Worm (Caenorhabditis elegans) whole organism, mixed stage, embryonic: Measurements from ENCODE around the gene F12A10.6.

Experiments
- M03D4.4 ChIP-seq: sonication (generic microtip); optimal IDR thresholded peaks from 2 replicates; lab custom pipeline; 2017; ENCODE audit warnings: mild to moderate bottlenecking, missing genetic modification characterization, missing compliant biosample characterization
- ces-1 ChIP-seq: fragments of 150-350 bp; optimal IDR thresholded peaks from 2 replicates; lab custom pipeline; 2014; ENCODE audit warnings: missing biosample characterization, missing genetic modification reagents, missing genetic modification characterization
- elt-1 ChIP-seq: sonication (generic microtip); optimal IDR thresholded peaks from 2 replicates; lab custom pipeline; 2017; ENCODE audit warnings: missing genetic modification characterization, mild to moderate bottlenecking, missing compliant biosample characterization, antibody characterized with exemption, moderate library complexity, borderline replicate concordance; ENCODE audit not compliant: insufficient read depth
- mls-2 ChIP-seq: sonication (generic microtip); optimal IDR thresholded peaks from 2 replicates; lab custom pipeline; 2016; ENCODE audit warnings: mild to moderate bottlenecking, missing genetic modification characterization, moderate library complexity, missing compliant biosample characterization
- pha-4 ChIP-seq: fragments of 150-350 bp; optimal IDR thresholded peaks from 2 replicates; lab custom pipeline; 2018; ENCODE audit warnings: missing biosample characterization, missing genetic modification reagents, missing genetic modification characterization
- snpc-4 ChIP-seq: fragments of 150-350 bp; optimal IDR thresholded peaks from 2 replicates; lab custom pipeline; 2014; ENCODE audit warnings: missing biosample characterization, missing genetic modification characterization
- sptf-1 ChIP-seq: sonication (generic microtip); optimal IDR thresholded peaks from 2 replicates; lab custom pipeline; 2017; ENCODE audit warnings: mild to moderate bottlenecking, missing genetic modification characterization, moderate library complexity, missing compliant biosample characterization

DNA sequence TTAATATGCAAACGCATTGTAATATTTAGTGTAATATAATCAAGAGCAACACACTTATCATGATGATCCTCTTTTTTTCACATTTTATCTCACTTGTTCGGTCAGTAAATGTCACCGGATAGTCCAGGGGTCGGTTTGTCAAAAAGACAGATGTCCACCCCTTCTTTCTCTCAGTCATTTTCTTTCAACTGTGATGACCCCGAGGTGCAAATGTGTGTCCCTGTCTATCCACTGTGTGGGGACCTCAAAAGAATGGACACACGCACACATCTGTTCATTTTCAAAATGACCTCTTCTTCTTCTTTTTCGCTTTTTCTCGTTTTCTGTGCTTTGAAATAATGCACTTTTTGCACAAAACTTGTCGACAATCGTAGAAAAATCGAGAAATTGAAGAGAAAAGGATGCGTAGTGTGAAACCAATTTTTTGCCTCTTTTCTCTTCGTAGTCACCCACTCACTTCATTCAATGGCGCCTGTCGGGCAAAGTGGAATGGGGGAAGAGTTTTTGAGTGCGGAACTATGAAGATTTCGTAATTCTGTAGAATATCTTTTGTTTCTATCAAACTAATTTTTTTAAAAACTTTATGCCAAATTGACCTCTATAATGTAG, 30.5 kb downstream of the F12A10.6 start:
- no peak for TF ChIP-seq snpc-4
- TF ChIP-seq pha-4, result no peak
- TF ChIP-seq mls-2 (tag; lab: Kevin White, UChicago), result no peak
- no peak for TF ChIP-seq sptf-1
- TF ChIP-seq M03D4.4 (tag; lab: Kevin White, UChicago), result no peak
- TF ChIP-seq ces-1 (GFP tag; lab: Kevin White, UChicago), result no peak
- TF ChIP-seq elt-1 (tag; lab: Kevin White, UChicago), result no peak
